Worm (Caenorhabditis elegans) whole organism, L2 larva: ENCODE results near the gene Y50E8A.12.
"Not testable (repeated sequence)": the region's sequence is repeated elsewhere in the genome, so short reads cannot be mapped to it uniquely, and the experiment has no call there.

Experiments used
- F13H6.1 ChIP-seq: sonication (generic microtip); optimal IDR thresholded peaks from 2 replicates; lab custom pipeline; 2016; ENCODE audit warnings: missing genetic modification characterization, missing compliant biosample characterization
- Y55F3AM.14 ChIP-seq: fragments of 200-800 bp; sonication (Bioruptor generic); optimal IDR thresholded peaks from 2 replicates; lab custom pipeline; 2018; ENCODE audit warnings: mild to moderate bottlenecking, missing genetic modification characterization, missing compliant biosample characterization
- ama-1 ChIP-seq: fragments of 150-350 bp; optimal IDR thresholded peaks from 2 replicates; lab custom pipeline; 2018; ENCODE audit warnings: inconsistent platforms
- ceh-82 ChIP-seq: fragments of 150-350 bp; optimal IDR thresholded peaks from 2 replicates; lab custom pipeline; 2014; ENCODE audit warnings: missing biosample characterization, missing genetic modification characterization
- egl-27 ChIP-seq: sonication (generic microtip); optimal IDR thresholded peaks from 3 replicates; lab custom pipeline; 2017; ENCODE audit warnings: missing biosample characterization, missing genetic modification reagents, missing genetic modification characterization
- elt-3 ChIP-seq: sonication (generic microtip); optimal IDR thresholded peaks from 2 replicates; lab custom pipeline; 2017; ENCODE audit warnings: missing biosample characterization, missing genetic modification characterization
- fos-1 ChIP-seq: fragments of 150-350 bp; optimal IDR thresholded peaks from 2 replicates; lab custom pipeline; 2014; ENCODE audit warnings: missing biosample characterization, missing genetic modification characterization
- gmeb-1 ChIP-seq: fragments of 150-350 bp; optimal IDR thresholded peaks from 2 replicates; lab custom pipeline; 2014; ENCODE audit warnings: missing biosample characterization, missing genetic modification characterization
- lin-13 ChIP-seq: fragments of 150-350 bp; optimal IDR thresholded peaks from 2 replicates; lab custom pipeline; 2014; ENCODE audit warnings: missing biosample characterization, missing genetic modification reagents, missing genetic modification characterization
- lin-39 ChIP-seq: fragments of 150-350 bp; optimal IDR thresholded peaks from 2 replicates; lab custom pipeline; 2014; ENCODE audit warnings: missing biosample characterization, missing genetic modification reagents, missing genetic modification characterization
- mab-5 ChIP-seq: fragments of 150-350 bp; optimal IDR thresholded peaks from 2 replicates; lab custom pipeline; 2014; ENCODE audit warnings: missing biosample characterization, missing genetic modification characterization
- mbf-1 ChIP-seq: sonication (generic microtip); optimal IDR thresholded peaks from 2 replicates; lab custom pipeline; 2017; ENCODE audit warnings: missing biosample characterization, missing genetic modification characterization
- mdl-1 ChIP-seq, 2 experiments: fragments of 150-350 bp in 1 of 2; sonication (generic microtip) in 1 of 2; optimal IDR thresholded peaks; 2 replicates each; lab custom pipeline; 2017; ENCODE audit warnings: missing biosample characterization in 2 of 2, missing genetic modification characterization in 2 of 2
- nhr-12 ChIP-seq: fragments of 150-350 bp; optimal IDR thresholded peaks from 2 replicates; lab custom pipeline; 2014; ENCODE audit warnings: missing biosample characterization, missing genetic modification characterization
- nhr-129 ChIP-seq: fragments of 150-350 bp; optimal IDR thresholded peaks from 2 replicates; lab custom pipeline; 2014; ENCODE audit warnings: missing biosample characterization, missing genetic modification characterization
- nhr-237 ChIP-seq: fragments of 150-350 bp; optimal IDR thresholded peaks from 2 replicates; lab custom pipeline; 2014; ENCODE audit warnings: missing biosample characterization, missing genetic modification characterization
- nhr-6 ChIP-seq: fragments of 150-350 bp; optimal IDR thresholded peaks from 2 replicates; lab custom pipeline; 2014; ENCODE audit warnings: missing biosample characterization, missing genetic modification characterization
- nhr-77 ChIP-seq: fragments of 150-350 bp; optimal IDR thresholded peaks from 2 replicates; lab custom pipeline; 2014; ENCODE audit warnings: missing biosample characterization, missing genetic modification characterization
- peb-1 ChIP-seq: fragments of 150-350 bp; optimal IDR thresholded peaks from 2 replicates; lab custom pipeline; 2014; ENCODE audit warnings: missing biosample characterization, missing genetic modification characterization
- skn-1 ChIP-seq: sonication (generic microtip); optimal IDR thresholded peaks from 2 replicates; lab custom pipeline; 2017; ENCODE audit warnings: missing biosample characterization, missing genetic modification characterization
- sma-9 ChIP-seq, 2 experiments: fragments of 150-350 bp in 1 of 2; sonication (generic microtip) in 1 of 2; optimal IDR thresholded peaks; 2 replicates each; lab custom pipeline; 2014 to 2016; ENCODE audit warnings: missing genetic modification characterization in 2 of 2, mild to moderate bottlenecking in 1 of 2, missing biosample characterization in 1 of 2, missing compliant biosample characterization in 1 of 2, missing genetic modification reagents in 1 of 2, moderate library complexity in 1 of 2
- snpc-4 ChIP-seq: fragments of 150-350 bp; optimal IDR thresholded peaks from 2 replicates; lab custom pipeline; 2014; ENCODE audit warnings: missing biosample characterization, missing genetic modification characterization
- unc-39 ChIP-seq: fragments of 150-350 bp; optimal IDR thresholded peaks from 2 replicates; lab custom pipeline; 2014; ENCODE audit warnings: missing biosample characterization, missing genetic modification characterization
- unc-62 ChIP-seq: fragments of 150-350 bp; optimal IDR thresholded peaks from 2 replicates; lab custom pipeline; 2014; ENCODE audit warnings: missing biosample characterization, missing genetic modification reagents, missing genetic modification characterization
- zag-1 ChIP-seq: fragments of 150-350 bp; optimal IDR thresholded peaks from 2 replicates; lab custom pipeline; 2014; ENCODE audit warnings: missing biosample characterization, missing genetic modification characterization
- ztf-1 ChIP-seq: fragments of 200-800 bp; sonication (Bioruptor generic); conservative IDR thresholded peaks from 2 replicates; pipeline ENCODE4 v1.3.6; 2022; ENCODE audit warnings: missing genetic modification characterization, missing compliant biosample characterization
- ztf-11 ChIP-seq: sonication (generic microtip); optimal IDR thresholded peaks from 2 replicates; lab custom pipeline; 2017; ENCODE audit warnings: missing biosample characterization, missing genetic modification characterization
- ztf-4 ChIP-seq: fragments of 150-350 bp; optimal IDR thresholded peaks from 2 replicates; lab custom pipeline; 2014; ENCODE audit warnings: missing biosample characterization, missing genetic modification characterization

The Y50E8A.12 gene

DNA sequence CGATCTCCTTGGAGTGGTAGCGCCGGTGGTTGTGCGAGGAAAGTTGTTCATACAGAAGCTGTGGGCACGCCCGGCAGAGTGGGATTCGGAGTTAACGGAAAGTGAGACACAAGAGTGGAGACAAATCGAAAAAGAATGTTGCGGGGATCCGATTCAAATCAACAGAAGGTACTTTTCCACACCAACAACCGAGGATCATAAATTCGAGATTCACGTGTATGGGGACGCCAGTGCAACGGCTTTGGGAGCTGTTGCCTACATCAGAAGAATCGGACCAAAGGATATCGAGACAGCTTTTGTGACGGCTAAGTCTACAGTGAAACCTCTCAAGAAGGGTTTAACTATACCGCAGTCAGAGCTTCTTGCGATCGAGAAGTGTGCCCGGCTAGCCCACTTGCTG, 20.4 kb downstream of the Y50E8A.12 start:
- TF ChIP-seq lin-39 (no peak), ztf-11 (tag; lab: Kevin White, UChicago) (no peak), ama-1 (lab: Kevin White, UChicago) (no peak), nhr-129 (tag; lab: Kevin White, UChicago) (no peak), sma-9 (GFP tag; optimal IDR thresholded peaks at IDR 0.05; lab: Kevin White, UChicago) (no peak), sma-9 (tag; optimal IDR thresholded peaks at IDR 0.05; lab: Kevin White, UChicago) (no peak)

ce11 chrV:14762563-14762962, 21.4 kb downstream of the Y50E8A.12 start:
- TF ChIP-seq mbf-1: no peak
- TF ChIP-seq zag-1 (tag; lab: Kevin White, UChicago): no peak
- TF ChIP-seq unc-62 (GFP tag; lab: Kevin White, UChicago): no peak
- no peak for TF ChIP-seq snpc-4
- TF ChIP-seq mab-5 (tag; lab: Kevin White, UChicago): no peak
- TF ChIP-seq nhr-237: no peak
- TF ChIP-seq nhr-6 (tag; lab: Kevin White, UChicago): no peak
- no peak for TF ChIP-seq gmeb-1
- TF ChIP-seq Y55F3AM.14: no peak

- not testable (repeated sequence) for TF ChIP-seq F13H6.1 (tag; lab: Kevin White, UChicago); ztf-1 (GFP tag; lab: Robert Waterston, UW); mdl-1 (tag; optimal IDR thresholded peaks at IDR 0.05; lab: Kevin White, UChicago)
Measured at ce11 chrV:14750357-14750756, 33.7 kb downstream of the Y50E8A.12 start, which contains the start of gene nspa-10. TSS of gene nspa-10 (minus strand) at chrV:14750457.

- no peak for TF ChIP-seq F13H6.1 (tag; lab: Kevin White, UChicago)
- TF ChIP-seq sma-9 (GFP tag; optimal IDR thresholded peaks at IDR 0.05; lab: Kevin White, UChicago): no peak
- TF ChIP-seq sma-9 (tag; optimal IDR thresholded peaks at IDR 0.05; lab: Kevin White, UChicago): no peak
- no peak for TF ChIP-seq nhr-237
- TF ChIP-seq mab-5 (tag; lab: Kevin White, UChicago): no peak
- no peak for TF ChIP-seq zag-1 (tag; lab: Kevin White, UChicago)
- TF ChIP-seq unc-62 (GFP tag; lab: Kevin White, UChicago): no peak
- TF ChIP-seq ztf-4 (tag; lab: Kevin White, UChicago): no peak
- TF ChIP-seq unc-39 (tag; lab: Kevin White, UChicago): no peak
- no peak for TF ChIP-seq ztf-11 (tag; lab: Kevin White, UChicago)
- TF ChIP-seq peb-1 (tag; lab: Kevin White, UChicago): no peak
- no peak for TF ChIP-seq skn-1
Measured at ce11 chrV:14748608-14749137, 35.3 kb downstream of the Y50E8A.12 start, which contains the start of the genes lipl-8 and Y50E8A.22. TSS of gene lipl-8 (minus strand) at chrV:14748708. TSS of gene Y50E8A.22 (minus strand) at chrV:14749087.

DNA sequence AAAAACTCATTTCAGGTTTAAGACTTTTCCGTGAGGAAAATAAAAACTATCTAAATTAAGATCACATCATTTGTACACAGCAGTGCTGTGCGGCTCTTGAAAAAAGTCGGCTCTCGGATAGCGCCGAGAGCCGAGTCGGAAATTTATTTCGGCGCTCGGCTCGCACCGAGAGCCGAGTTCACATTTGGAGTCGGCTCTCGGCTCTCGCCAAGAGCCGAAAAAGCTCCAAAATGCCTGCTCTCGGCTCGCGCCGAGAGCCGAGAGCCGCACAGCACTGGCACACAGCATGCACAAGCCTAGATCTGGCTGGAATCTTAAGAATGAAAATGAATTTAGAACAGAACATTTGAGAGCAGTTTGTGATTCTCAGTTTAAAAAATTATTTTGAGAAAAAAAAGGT, 37.0 kb downstream of the Y50E8A.12 start:
- TF ChIP-seq Y55F3AM.14: no peak
- TF ChIP-seq nhr-237: no peak
- no peak for TF ChIP-seq elt-3 (tag; lab: Kevin White, UChicago)
- TF ChIP-seq mab-5 (tag; lab: Kevin White, UChicago): no peak
- TF ChIP-seq lin-13 (GFP tag; lab: Kevin White, UChicago): no peak
- TF ChIP-seq egl-27 (tag; lab: Kevin White, UChicago): no peak
- no peak for TF ChIP-seq peb-1 (tag; lab: Kevin White, UChicago)
- TF ChIP-seq nhr-12 (tag; lab: Kevin White, UChicago): no peak
- TF ChIP-seq nhr-77 (tag; lab: Kevin White, UChicago): no peak

DNA sequence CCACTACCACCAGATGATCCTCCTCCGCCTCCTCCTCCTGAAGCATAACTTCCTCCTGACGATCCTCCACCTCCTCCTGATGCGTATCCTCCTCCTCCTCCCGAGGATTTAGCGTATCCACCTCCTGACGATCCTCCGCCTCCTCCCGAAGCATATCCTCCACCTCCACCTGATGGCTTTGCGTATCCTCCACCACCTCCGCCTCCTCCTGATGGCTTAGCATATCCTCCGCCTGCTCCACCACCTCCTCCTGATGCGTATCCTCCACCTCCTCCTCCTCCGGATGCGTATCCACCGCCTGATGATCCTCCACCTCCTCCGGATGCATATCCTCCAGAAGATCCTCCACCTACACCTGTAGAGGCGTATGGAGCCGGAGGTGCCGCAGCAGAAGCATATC, 39.2 kb downstream of the Y50E8A.12 start:
- no peak for TF ChIP-seq snpc-4
- no peak for TF ChIP-seq peb-1 (tag; lab: Kevin White, UChicago)
- TF ChIP-seq skn-1: no peak
- TF ChIP-seq nhr-237: no peak
- TF ChIP-seq mbf-1: no peak
- TF ChIP-seq fos-1: no peak

DNA sequence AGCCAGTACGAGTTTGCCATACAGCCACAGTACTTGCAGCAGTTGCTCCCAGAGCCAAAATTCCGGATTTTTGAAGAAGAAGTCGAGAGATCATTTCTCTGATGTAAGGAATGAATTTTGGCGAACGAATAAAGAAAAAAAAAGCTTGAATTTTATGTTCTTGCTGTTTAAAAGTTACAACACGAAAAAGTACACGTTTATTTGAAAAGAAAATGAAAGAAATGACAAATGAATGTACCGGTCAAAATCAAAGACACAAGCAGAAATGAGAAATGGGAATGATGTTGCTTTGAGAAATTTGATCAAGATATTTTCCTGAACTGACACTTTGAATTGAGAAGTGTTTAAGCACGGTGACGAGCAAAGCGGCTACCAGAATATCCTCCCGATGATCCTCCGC, 42.8 kb downstream of the Y50E8A.12 start, which contains the start of gene Y50E8A.6:
TSS of gene Y50E8A.6 (minus strand) at position 101 of the 400 bp plus-strand sequence.
- TF ChIP-seq elt-3 (tag; lab: Kevin White, UChicago): no peak
- TF ChIP-seq peb-1 (tag; lab: Kevin White, UChicago): no peak
- TF ChIP-seq Y55F3AM.14: no peak
- TF ChIP-seq ceh-82 (tag; lab: Kevin White, UChicago): no peak
